Worm (Caenorhabditis elegans) whole organism, mixed stage, embryonic: Measurements from ENCODE around the gene cgef-1.

ENCODE experiments used
- bed-3 ChIP-seq: fragments of 200-800 bp; sonication (Bioruptor generic); optimal IDR thresholded peaks from 3 replicates; lab custom pipeline; 2018; ENCODE audit warnings: mild to moderate bottlenecking, missing genetic modification characterization, moderate library complexity, missing compliant biosample characterization
- nhr-12 ChIP-seq: fragments of 150-350 bp; optimal IDR thresholded peaks from 2 replicates; lab custom pipeline; 2014; ENCODE audit warnings: missing biosample characterization, missing genetic modification characterization
- pha-4 ChIP-seq: fragments of 150-350 bp; optimal IDR thresholded peaks from 2 replicates; lab custom pipeline; 2018; ENCODE audit warnings: missing biosample characterization, missing genetic modification reagents, missing genetic modification characterization
- unc-39 ChIP-seq: fragments of 150-350 bp; optimal IDR thresholded peaks from 2 replicates; lab custom pipeline; 2014; ENCODE audit warnings: missing biosample characterization, missing genetic modification characterization
- unc-62 ChIP-seq: fragments of 150-350 bp; optimal IDR thresholded peaks from 2 replicates; lab custom pipeline; 2014; ENCODE audit warnings: missing biosample characterization, missing genetic modification reagents, missing genetic modification characterization
- ztf-11 ChIP-seq: fragments of 150-350 bp; optimal IDR thresholded peaks from 2 replicates; lab custom pipeline; 2014; ENCODE audit warnings: missing biosample characterization, missing genetic modification characterization

- TF ChIP-seq unc-62 (GFP tag; lab: Kevin White, UChicago) (no peak), bed-3 (GFP tag; lab: Kevin White, UChicago) (no peak), pha-4 (tag; lab: Kevin White, UChicago) (no peak), unc-39 (tag; lab: Kevin White, UChicago) (no peak), nhr-12 (tag; lab: Kevin White, UChicago) (no peak), ztf-11 (tag; lab: Kevin White, UChicago) (no peak)
Observed at ce11 chrX:2818899-2819298, 47.1 kb downstream of the cgef-1 start.
